Worm (Caenorhabditis elegans): ENCODE results near the gene hot-9.

hot-9 gene

ce11 chrIV:5081122-5081521 lies 35.8 kb upstream of the hot-9 start (continued):
- TF ChIP-seq alr-1 (tag; optimal IDR thresholded peaks at IDR 0.05; ENCODE audit: borderline replicate concordance) (no peak), fkh-8 (tag; optimal IDR thresholded peaks at IDR 0.05) (no peak), nhr-84 (tag; optimal IDR thresholded peaks at IDR 0.05) (no peak), xbp-1 (tag; optimal IDR thresholded peaks at IDR 0.05) (no peak), ceh-63 (GFP tag; optimal IDR thresholded peaks at IDR 0.05) (no peak), vab-15 (tag; optimal IDR thresholded peaks at IDR 0.05) (no peak), lin-35 (GFP tag; optimal IDR thresholded peaks at IDR 0.05) (no peak), irx-1 (tag; optimal IDR thresholded peaks at IDR 0.05) (peak; percentile 12), ztf-4 (tag; optimal IDR thresholded peaks at IDR 0.05) (no peak), tlp-1 (tag; optimal IDR thresholded peaks at IDR 0.05) (no peak), ets-5 (GFP tag; IDR thresholded peaks at IDR 0.05) (no peak), lin-39 (tag; optimal IDR thresholded peaks at IDR 0.05) (no peak), lin-15B (tag; optimal IDR thresholded peaks at IDR 0.05) (no peak), nhr-12 (tag; optimal IDR thresholded peaks at IDR 0.05) (no peak), Y116A8C.19 (tag; optimal IDR thresholded peaks at IDR 0.05; ENCODE audit: borderline replicate concordance) (no peak), swsn-7 (tag; optimal IDR thresholded peaks at IDR 0.05) (no peak), nhr-28 (tag; optimal IDR thresholded peaks at IDR 0.05) (no peak), unc-98 (GFP tag; IDR thresholded peaks at IDR 0.05) (no peak), ceh-82 (tag; optimal IDR thresholded peaks at IDR 0.05) (peak in 1 of 3 experiments; percentile 13), snpc-4 (tag; optimal IDR thresholded peaks at IDR 0.05) (no peak), ceh-90 (tag; optimal IDR thresholded peaks at IDR 0.05) (no peak), efl-1 (optimal IDR thresholded peaks at IDR 0.05) (no peak), efl-1 (GFP tag; optimal IDR thresholded peaks at IDR 0.05 in 1 of 2) (peak in 1 of 2 experiments; percentile 67), pag-3 (tag; optimal IDR thresholded peaks at IDR 0.05; ENCODE audit: borderline replicate concordance, insufficient read depth) (no peak), nhr-76 (tag; optimal IDR thresholded peaks at IDR 0.05) (no peak), lsy-2 (tag; optimal IDR thresholded peaks at IDR 0.05) (peak; percentile 3 to 32), C34B4.2 (tag; optimal IDR thresholded peaks at IDR 0.05) (no peak), nhr-20 (tag; optimal IDR thresholded peaks at IDR 0.05) (no peak), nhr-90 (tag; optimal IDR thresholded peaks at IDR 0.05; ENCODE audit: poor library complexity) (no peak), C16A3.4 (tag; optimal IDR thresholded peaks at IDR 0.05) (no peak), lir-3 (tag; optimal IDR thresholded peaks at IDR 0.05; ENCODE audit: poor library complexity) (no peak), grh-1 (GFP tag; IDR thresholded peaks at IDR 0.05) (no peak), mef-2 (tag; optimal IDR thresholded peaks at IDR 0.05) (no peak), fos-1 (tag; optimal IDR thresholded peaks at IDR 0.05) (no peak)

- no peak for TF ChIP-seq jun-1 (tag; optimal IDR thresholded peaks at IDR 0.05)
- TF ChIP-seq dpl-1 (GFP tag; optimal IDR thresholded peaks at IDR 0.05) = no peak
- TF ChIP-seq unc-130 (tag; optimal IDR thresholded peaks at IDR 0.05) = no peak
- no peak for TF ChIP-seq vab-15 (tag; optimal IDR thresholded peaks at IDR 0.05)
- TF ChIP-seq ztf-11 (tag; optimal IDR thresholded peaks at IDR 0.05) = no peak
- TF ChIP-seq isw-1 (GFP tag; IDR thresholded peaks at IDR 0.05) = no peak
- TF ChIP-seq nhr-237 (tag; optimal IDR thresholded peaks at IDR 0.05) = no peak
- peak; percentile 57 for TF ChIP-seq lin-14 (GFP tag; optimal IDR thresholded peaks at IDR 0.05)
- TF ChIP-seq ceh-90 (tag; optimal IDR thresholded peaks at IDR 0.05) = no peak
- no peak for TF ChIP-seq unc-98 (GFP tag; IDR thresholded peaks at IDR 0.05)
- TF ChIP-seq nhr-71 (tag; optimal IDR thresholded peaks at IDR 0.05) = peak; percentile 35
- TF ChIP-seq egl-27 (tag; optimal IDR thresholded peaks at IDR 0.05) = no peak
- no peak for TF ChIP-seq nhr-84 (tag; optimal IDR thresholded peaks at IDR 0.05)
- peak; percentile 7 for TF ChIP-seq nhr-85 (tag)
- no peak for TF ChIP-seq egl-13 (tag; optimal IDR thresholded peaks at IDR 0.05)
- no peak for TF ChIP-seq ceh-82 (tag; optimal IDR thresholded peaks at IDR 0.05)
- no peak for TF ChIP-seq ceh-88 (GFP tag; IDR thresholded peaks at IDR 0.05)
- TF ChIP-seq dsc-1 (tag; optimal IDR thresholded peaks at IDR 0.05) = peak; percentile 49
- no peak for TF ChIP-seq tlp-1 (tag; optimal IDR thresholded peaks at IDR 0.05)
- no peak for TF ChIP-seq lin-39 (tag; optimal IDR thresholded peaks at IDR 0.05)
- no peak for TF ChIP-seq ama-1 (optimal IDR thresholded peaks at IDR 0.05)
- TF ChIP-seq efl-1 (optimal IDR thresholded peaks at IDR 0.05) = no peak
- no peak for TF ChIP-seq efl-1 (GFP tag; optimal IDR thresholded peaks at IDR 0.05 in 1 of 2)
- TF ChIP-seq nhr-12 (tag; optimal IDR thresholded peaks at IDR 0.05) = no peak
These were observed 33.6 kb upstream of the hot-9 start for ce11 chrIV:5078846-5079245.

Measured in whole organism, L1 larva.